Fruit fly (Drosophila melanogaster): ENCODE data around the gene His2Av.

The His2Av gene

dm6 chr3R:26912615-26913014 lies 45.9 kb downstream of the His2Av start, which contains the start of gene Ets97D (continued):
- TF ChIP-seq NK7.1 (GFP tag; optimal IDR thresholded peaks at IDR 0.05) (no peak), Chrac-16 (GFP tag; optimal IDR thresholded peaks at IDR 0.05) (no peak), mld (GFP tag; IDR thresholded peaks at IDR 0.05; ENCODE audit: partially characterized antibody) (no peak), CG12659 (GFP tag; optimal IDR thresholded peaks at IDR 0.05) (peak; percentile 43), Taf1 (GFP tag; IDR thresholded peaks at IDR 0.05) (no peak), fru (optimal IDR thresholded peaks at IDR 0.05) (no peak), CG1024 (GFP tag; IDR thresholded peaks at IDR 0.05) (no peak), cas (GFP tag; IDR thresholded peaks at IDR 0.05) (no peak), Lhr (GFP tag; optimal IDR thresholded peaks at IDR 0.05) (peak; percentile 44), CG11560 (tag; IDR thresholded peaks at IDR 0.05) (no peak), CG16815 (GFP tag; optimal IDR thresholded peaks at IDR 0.05) (no peak), CG9609 (GFP tag; optimal IDR thresholded peaks at IDR 0.05) (no peak), sna (GFP tag; IDR thresholded peaks at IDR 0.05; ENCODE audit: partially characterized antibody) (no peak), Dek (tag; optimal IDR thresholded peaks at IDR 0.05) (no peak), ssp (GFP tag; IDR thresholded peaks at IDR 0.05) (no peak), Fer2 (tag; optimal IDR thresholded peaks at IDR 0.05) (no peak), chinmo (GFP tag; IDR thresholded peaks at IDR 0.05; ENCODE audit: partially characterized antibody) (no peak; the same call in 3 of the 4 replicates), ttk (GFP tag; IDR thresholded peaks at IDR 0.05) (no peak), Dip3 (GFP tag; optimal IDR thresholded peaks at IDR 0.05) (no peak), CG3995 (GFP tag; optimal IDR thresholded peaks at IDR 0.05) (no peak), pum (GFP tag; optimal IDR thresholded peaks at IDR 0.05) (no peak), Dref (GFP tag; IDR thresholded peaks at IDR 0.05) (no peak), sqz (GFP tag; optimal IDR thresholded peaks at IDR 0.05) (no peak), CG15269 (tag; optimal IDR thresholded peaks at IDR 0.05) (no peak), CG15011 (GFP tag; optimal IDR thresholded peaks at IDR 0.05) (no peak), Asciz (GFP tag; optimal IDR thresholded peaks at IDR 0.05) (no peak), fu2 (GFP tag; optimal IDR thresholded peaks at IDR 0.05) (no peak), row (GFP tag; IDR thresholded peaks at IDR 0.05) (no peak), Bgb (GFP tag; IDR thresholded peaks at IDR 0.05; ENCODE audit: partially characterized antibody) (no peak), unpg (GFP tag; optimal IDR thresholded peaks at IDR 0.05) (no peak), peb (GFP tag; IDR thresholded peaks at IDR 0.05) (no peak), Usf (GFP tag; optimal IDR thresholded peaks at IDR 0.05) (no peak), trem (tag; optimal IDR thresholded peaks at IDR 0.05) (peak; percentile 48), CG4360 (GFP tag; IDR thresholded peaks at IDR 0.05) (0 out of 2 replicates have a peak, but pooled peaks have one; percentile 9), bbx (GFP tag; IDR thresholded peaks at IDR 0.05; ENCODE audit: partially characterized antibody) (no peak; the same call in 1 of the 2 replicates), CG43689 (GFP tag; IDR thresholded peaks at IDR 0.05) (no peak), CG11504 (tag; optimal IDR thresholded peaks at IDR 0.05) (peak; percentile 4), CG7963 (GFP tag; IDR thresholded peaks at IDR 0.05; ENCODE audit: partially characterized antibody) (no peak), CG7987 (GFP tag; optimal IDR thresholded peaks at IDR 0.05) (no peak), CG5180 (GFP tag; optimal IDR thresholded peaks at IDR 0.05) (peak; percentile 52), CG17612 (GFP tag; IDR thresholded peaks at IDR 0.05) (no peak), tll (GFP tag; optimal IDR thresholded peaks at IDR 0.05) (no peak), usp (GFP tag; optimal IDR thresholded peaks at IDR 0.05) (no peak), nerfin-2 (GFP tag; IDR thresholded peaks at IDR 0.05; ENCODE audit: partially characterized antibody) (peak; percentile 26; the same call in 1 of the 2 replicates), unc-4 (GFP tag; IDR thresholded peaks at IDR 0.05; ENCODE audit: partially characterized antibody) (no peak), CG7928 (GFP tag; optimal IDR thresholded peaks at IDR 0.05) (peak; percentile 97), Bdp1 (GFP tag; optimal IDR thresholded peaks at IDR 0.05) (no peak), CG42726 (GFP tag; IDR thresholded peaks at IDR 0.05; ENCODE audit: partially characterized antibody) (no peak), CG2116 (GFP tag; optimal IDR thresholded peaks at IDR 0.05) (peak; percentile 69), Dip2 (GFP tag; IDR thresholded peaks at IDR 0.05) (no peak), salm (tag; optimal IDR thresholded peaks at IDR 0.05) (no peak)
